Worm (Caenorhabditis elegans) whole organism, mixed stage, embryonic: ENCODE data around the gene inx-1.

Experiments
- ces-1 ChIP-seq: fragments of 150-350 bp; optimal IDR thresholded peaks from 2 replicates; lab custom pipeline; 2014; ENCODE audit warnings: missing biosample characterization, missing genetic modification reagents, missing genetic modification characterization
- mep-1 ChIP-seq: fragments of 150-350 bp; optimal IDR thresholded peaks from 2 replicates; lab custom pipeline; 2017; ENCODE audit warnings: missing biosample characterization, missing genetic modification reagents, missing genetic modification characterization, inconsistent platforms
- unc-62 ChIP-seq: fragments of 150-350 bp; optimal IDR thresholded peaks from 2 replicates; lab custom pipeline; 2014; ENCODE audit warnings: missing biosample characterization, missing genetic modification reagents, missing genetic modification characterization
- ztf-11 ChIP-seq: fragments of 150-350 bp; optimal IDR thresholded peaks from 2 replicates; lab custom pipeline; 2014; ENCODE audit warnings: missing biosample characterization, missing genetic modification characterization

- TF ChIP-seq ztf-11 (tag; lab: Kevin White, UChicago) (no peak), unc-62 (GFP tag; lab: Kevin White, UChicago) (no peak), mep-1 (tag; lab: Kevin White, UChicago) (no peak), ces-1 (GFP tag; lab: Kevin White, UChicago) (no peak)
Observed at ce11 chrX:6988212-6988611, 32.0 kb upstream of the inx-1 start.
